Worm (Caenorhabditis elegans) whole organism, young adult: ENCODE data around the gene dcap-1.
"Not testable (repeated sequence)": the region's sequence is repeated elsewhere in the genome, so short reads cannot be mapped to it uniquely, and the experiment has no call there.

Source experiments
- F33H1.4 ChIP-seq: fragments of 200-800 bp; sonication (Bioruptor generic); IDR thresholded peaks from 2 replicates; pipeline ENCODE4 v1.3.6; 2022; ENCODE audit warnings: missing genetic modification reagents, missing genetic modification characterization, missing compliant biosample characterization
- F55B11.4 ChIP-seq: sonication (generic microtip); optimal IDR thresholded peaks from 2 replicates; lab custom pipeline; 2016; ENCODE audit warnings: missing compliant biosample characterization, missing genetic modification characterization, borderline replicate concordance; ENCODE audit not compliant: insufficient read depth
- Y53F4B.3 ChIP-seq: fragments of 200-800 bp; sonication (Bioruptor generic); IDR thresholded peaks from 2 replicates; pipeline ENCODE4 v1.3.6; 2022; ENCODE audit warnings: missing genetic modification reagents, missing genetic modification characterization, missing compliant biosample characterization
- ZK185.1 ChIP-seq: sonication (generic microtip); optimal IDR thresholded peaks from 2 replicates; lab custom pipeline; 2016; ENCODE audit warnings: mild to moderate bottlenecking, missing genetic modification characterization, missing compliant biosample characterization; ENCODE audit not compliant: poor library complexity, severe bottlenecking
- ama-1 ChIP-seq, 3 experiments: fragments of 150-350 bp in 1 of 3; sonication (generic microtip) in 2 of 3; optimal IDR thresholded peaks; 2 replicates each; lab custom pipeline; 2014 to 2018; ENCODE audit warnings: missing biosample characterization in 2 of 3, missing genetic modification characterization in 2 of 3, missing genetic modification reagents in 2 of 3
- attf-3 ChIP-seq: fragments of 200-800 bp; sonication (Bioruptor generic); conservative IDR thresholded peaks from 2 replicates; pipeline ENCODE4 v1.3.6; 2022; ENCODE audit warnings: missing genetic modification reagents, missing genetic modification characterization, missing compliant biosample characterization
- chd-7 ChIP-seq: sonication (generic microtip); optimal IDR thresholded peaks from 2 replicates; lab custom pipeline; 2016; ENCODE audit warnings: mild to moderate bottlenecking, missing genetic modification characterization, moderate library complexity, missing compliant biosample characterization
- dox-1 ChIP-seq: fragments of 200-800 bp; sonication (Bioruptor generic); IDR thresholded peaks from 2 replicates; pipeline ENCODE4 v1.3.6; 2022; ENCODE audit warnings: missing genetic modification reagents, missing genetic modification characterization, missing compliant biosample characterization
- egrh-3 ChIP-seq: fragments of 200-800 bp; sonication (Bioruptor generic); IDR thresholded peaks from 2 replicates; pipeline ENCODE4 v1.3.6; 2022; ENCODE audit warnings: missing genetic modification reagents, missing genetic modification characterization, missing compliant biosample characterization
- hmg-1.2 ChIP-seq: fragments of 200-800 bp; sonication (Bioruptor generic); IDR thresholded peaks from 2 replicates; pipeline ENCODE4 v1.3.6; 2022; ENCODE audit warnings: missing genetic modification reagents, missing genetic modification characterization, missing compliant biosample characterization
- let-607 ChIP-seq, 2 experiments: fragments of 200-800 bp in 1 of 2; sonication (Bioruptor generic) in 1 of 2; sonication (generic microtip) in 1 of 2; optimal IDR thresholded peaks; 2 replicates each; lab custom pipeline; 2016 to 2018; ENCODE audit warnings: mild to moderate bottlenecking in 2 of 2, missing compliant biosample characterization in 2 of 2, missing genetic modification characterization in 2 of 2, moderate library complexity in 2 of 2, missing genotype in 1 of 2
- lsl-1 ChIP-seq: fragments of 200-800 bp; sonication (Bioruptor generic); optimal IDR thresholded peaks from 2 replicates; lab custom pipeline; 2018; ENCODE audit warnings: mild to moderate bottlenecking, missing genetic modification characterization, moderate library complexity, missing compliant biosample characterization
- madf-6 ChIP-seq: fragments of 200-800 bp; sonication (Bioruptor generic); IDR thresholded peaks from 2 replicates; pipeline ENCODE4 v1.3.6; 2022; ENCODE audit warnings: missing genetic modification reagents, missing genetic modification characterization, missing compliant biosample characterization
- pbrm-1 ChIP-seq: fragments of 200-800 bp; sonication (Bioruptor generic); IDR thresholded peaks from 2 replicates; pipeline ENCODE4 v1.3.6; 2022; ENCODE audit warnings: missing genetic modification reagents, missing genetic modification characterization, missing compliant biosample characterization
- rcor-1 ChIP-seq: fragments of 200-800 bp; sonication (Bioruptor generic); IDR thresholded peaks from 2 replicates; pipeline ENCODE4 v1.3.6; 2022; ENCODE audit warnings: missing genetic modification reagents, missing genetic modification characterization, missing compliant biosample characterization
- sdz-38 ChIP-seq: sonication (generic microtip); optimal IDR thresholded peaks from 2 replicates; lab custom pipeline; 2016; ENCODE audit warnings: missing genotype, missing genetic modification characterization, missing compliant biosample characterization
- sea-2 ChIP-seq: fragments of 200-800 bp; sonication (Bioruptor generic); IDR thresholded peaks from 2 replicates; pipeline ENCODE4 v1.3.6; 2022; ENCODE audit warnings: missing genetic modification characterization, missing compliant biosample characterization
- snpc-4 ChIP-seq, 5 experiments: fragments of 150-350 bp in 1 of 5; sonication (generic microtip) in 4 of 5; optimal IDR thresholded peaks; 2 replicates each; lab custom pipeline; 2014 to 2018; ENCODE audit warnings: missing genetic modification characterization in 5 of 5, missing biosample characterization in 3 of 5, antibody characterized with exemption in 2 of 5, mild to moderate bottlenecking in 2 of 5, missing compliant biosample characterization in 2 of 5, missing genotype in 2 of 5, moderate library complexity in 2 of 5, missing genetic modification reagents in 1 of 5
- xnd-1 ChIP-seq: sonication (generic microtip); optimal IDR thresholded peaks from 2 replicates; lab custom pipeline; 2016; ENCODE audit warnings: missing genotype, missing genetic modification reagents, missing genetic modification characterization, missing compliant biosample characterization
- zfh-2 ChIP-seq: fragments of 200-800 bp; sonication (Bioruptor generic); conservative IDR thresholded peaks from 2 replicates; pipeline ENCODE4 v1.3.6; 2022; ENCODE audit warnings: missing genetic modification reagents, missing genetic modification characterization, missing compliant biosample characterization
- ztf-22 ChIP-seq: fragments of 200-800 bp; sonication (Bioruptor generic); optimal IDR thresholded peaks from 2 replicates; lab custom pipeline; 2018; ENCODE audit warnings: mild to moderate bottlenecking, missing genetic modification characterization, moderate library complexity, missing compliant biosample characterization
- ztf-3 ChIP-seq: fragments of 200-800 bp; sonication (Bioruptor generic); optimal IDR thresholded peaks from 2 replicates; lab custom pipeline; 2018; ENCODE audit warnings: mild to moderate bottlenecking, missing genetic modification characterization, missing compliant biosample characterization

The dcap-1 gene

DNA sequence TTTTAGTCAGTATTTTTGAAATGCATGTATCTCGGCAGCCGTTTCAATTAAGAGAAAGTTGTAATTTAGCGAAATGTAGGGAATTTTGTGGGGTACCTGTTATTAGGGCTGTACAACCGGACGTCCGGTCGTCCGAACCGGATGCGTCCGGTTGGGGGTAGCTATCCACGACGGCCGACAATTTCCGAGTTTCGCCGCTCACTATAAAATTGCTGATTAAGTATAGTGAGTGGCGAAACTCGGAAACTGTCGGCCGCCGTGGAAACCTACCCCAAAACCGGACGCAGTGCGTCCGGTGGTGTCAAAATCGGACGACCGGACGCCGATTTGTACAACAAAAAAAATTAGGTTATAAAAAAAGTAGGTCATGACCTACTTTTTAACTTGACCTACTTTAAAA, 7.1 kb upstream of the dcap-1 start:
- not testable (repeated sequence) for TF ChIP-seq snpc-4 (GFP tag; optimal IDR thresholded peaks at IDR 0.05; lab: Kevin White, UChicago)
- TF ChIP-seq snpc-4 (tag; optimal IDR thresholded peaks at IDR 0.05; lab: Kevin White, UChicago), result peak in 3 of 4 experiments; percentile 24 to 91 (median 85)
- TF ChIP-seq hmg-1.2 (GFP tag; lab: Robert Waterston, UW), result peak; percentile 64

- peak; percentile 72 for TF ChIP-seq attf-3 (GFP tag; lab: Robert Waterston, UW)
- no peak for TF ChIP-seq ama-1 (optimal IDR thresholded peaks at IDR 0.05; lab: Kevin White, UChicago)
- no peak for TF ChIP-seq ama-1 (GFP tag; optimal IDR thresholded peaks at IDR 0.05; lab: Kevin White, UChicago)
- TF ChIP-seq zfh-2, result no peak
- TF ChIP-seq let-607 (tag; optimal IDR thresholded peaks at IDR 0.05; lab: Kevin White, UChicago), result no peak
- no peak for TF ChIP-seq lsl-1 (GFP tag; lab: Kevin White, UChicago)
Observed at ce11 chrIV:1058504-1058903, 3.9 kb upstream of the dcap-1 start.

ce11 chrIV:1056263-1056942, 1.8 kb upstream of the dcap-1 start, which contains the start of the genes Y55F3AM.13 and mrps-25:
TSS of gene Y55F3AM.13 (minus strand) at chrIV:1056313.
TSS of gene mrps-25 (plus strand) at chrIV:1056892.
- TF ChIP-seq attf-3 (GFP tag; lab: Robert Waterston, UW) (peak; percentile 94), Y53F4B.3 (GFP tag; lab: Robert Waterston, UW) (no peak), ztf-22 (GFP tag; lab: Kevin White, UChicago) (no peak)
- TF ChIP-seq, all 124 proteins: peak for 1

DNA sequence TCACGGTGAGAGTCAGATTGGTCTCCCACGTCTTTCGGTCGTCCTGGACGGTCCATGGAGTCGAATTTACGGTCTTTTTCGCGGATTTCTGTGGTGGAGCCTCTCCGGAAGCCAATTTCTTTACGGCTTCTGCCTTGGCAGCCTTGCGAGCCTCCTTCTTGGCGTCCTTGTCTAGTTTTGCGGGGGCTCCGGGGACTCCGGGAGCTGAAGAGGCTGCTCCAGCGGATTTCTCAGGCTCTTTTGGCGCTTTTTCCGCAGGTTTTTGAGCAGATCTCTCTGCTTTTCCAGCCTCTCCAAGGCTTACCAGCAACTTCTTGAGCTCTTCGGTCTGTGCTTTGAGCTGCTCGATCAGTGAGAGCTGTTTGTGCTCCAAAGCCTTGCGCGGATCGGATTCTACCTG, 1.1 kb upstream of the dcap-1 start:
- TF ChIP-seq sea-2 (GFP tag; lab: Robert Waterston, UW) (no peak), pbrm-1 (GFP tag; lab: Robert Waterston, UW) (no peak), zfh-2 (peak; percentile 85), ztf-3 (GFP tag; lab: Kevin White, UChicago) (no peak), dox-1 (GFP tag; lab: Robert Waterston, UW) (peak; percentile 12; the same call in 1 of the 2 replicates), F55B11.4 (tag; lab: Kevin White, UChicago) (no peak), egrh-3 (peak; percentile 66; the same call in 1 of the 2 replicates)

DNA sequence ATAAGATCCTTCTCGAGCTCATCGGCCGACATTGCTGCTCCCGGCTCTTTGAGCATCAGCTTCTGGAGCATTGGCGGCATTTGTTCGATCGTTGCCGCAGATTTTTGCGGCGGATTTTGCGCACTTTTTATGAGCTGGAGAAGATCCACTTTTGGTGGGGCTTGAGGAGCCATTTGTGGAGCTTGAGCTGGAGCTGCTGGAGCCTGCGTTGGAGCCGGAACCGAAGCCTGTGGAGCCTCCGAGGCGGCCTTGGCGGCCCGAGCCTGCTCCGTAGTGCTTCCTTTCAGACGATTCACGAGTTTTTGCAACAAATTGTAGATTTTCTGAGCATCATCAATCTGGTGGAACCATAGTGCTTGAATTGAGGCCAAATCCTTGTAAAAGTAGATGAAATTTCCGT, 605 bp downstream of the dcap-1 start:
- TF ChIP-seq zfh-2, result peak; percentile 85
- TF ChIP-seq egrh-3, result peak; percentile 77; the same call in 1 of the 2 replicates
- TF ChIP-seq sdz-38, result no peak

DNA sequence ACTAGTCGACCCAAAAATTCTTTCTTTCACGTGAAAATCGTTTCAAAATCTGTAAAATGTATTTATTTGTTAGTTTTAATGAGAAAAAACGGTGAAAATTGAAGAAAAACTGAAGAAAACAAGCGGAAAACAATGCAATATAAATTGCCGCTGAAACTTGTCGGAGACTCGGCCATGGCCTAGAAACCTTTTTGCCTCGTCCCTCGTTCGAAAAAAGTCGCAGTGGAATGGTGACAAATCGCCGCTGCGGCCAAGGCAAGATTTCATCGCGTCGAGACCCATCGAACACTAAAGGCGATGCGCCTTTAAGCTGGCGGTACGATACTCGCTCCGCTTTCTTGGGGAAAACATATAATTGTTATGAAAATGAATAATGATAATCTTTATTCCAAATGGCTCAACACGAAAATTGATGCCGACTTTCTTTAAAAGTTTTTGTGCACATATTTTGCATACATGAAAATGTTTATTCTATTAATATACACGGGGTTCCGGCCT, 2.9 kb downstream of the dcap-1 start, which contains the start of gene Y55F3AM.21:
TSS of gene Y55F3AM.21 (minus strand) at position 51 of the 498 bp plus-strand sequence.
- TF ChIP-seq F33H1.4 (GFP tag; lab: Robert Waterston, UW) (peak; percentile 75), madf-6 (peak; percentile 64), attf-3 (GFP tag; lab: Robert Waterston, UW) (0 out of 2 replicates have a peak, but pooled peaks have one; percentile 24), xnd-1 (tag; lab: Kevin White, UChicago) (peak; percentile 61), lsl-1 (GFP tag; lab: Kevin White, UChicago) (peak; percentile 40)

- TF ChIP-seq rcor-1 (GFP tag; lab: Robert Waterston, UW), result no peak
- TF ChIP-seq ZK185.1 (tag; lab: Kevin White, UChicago), result no peak
- TF ChIP-seq chd-7 (tag; lab: Kevin White, UChicago), result no peak
- TF ChIP-seq, all 124 proteins: peak for 0
Observed at ce11 chrIV:1046996-1047395, 7.6 kb downstream of the dcap-1 start.
